Fruit fly (Drosophila melanogaster) whole organism, wandering third instar larva: ENCODE measurements around the gene CG14983.

Experiments
- Abd-B ChIP-seq: fragments of >200 bp; optimal IDR thresholded peaks from 2 replicates; lab custom pipeline; 2017; ENCODE audit warnings: missing biosample characterization, missing genetic modification characterization
- CG32264 ChIP-seq: fragments of 200-800 bp; sonication (Bioruptor generic); optimal IDR thresholded peaks from 2 replicates; lab custom pipeline; 2016; ENCODE audit warnings: missing biosample characterization, missing genetic modification characterization
- CG9705 ChIP-seq: fragments of 200-800 bp; sonication (Bioruptor generic); optimal IDR thresholded peaks from 2 replicates; lab custom pipeline; 2018; ENCODE audit warnings: missing biosample characterization, mild to moderate bottlenecking, missing genetic modification characterization
- Dfd ChIP-seq: fragments of >200 bp; optimal IDR thresholded peaks from 2 replicates; lab custom pipeline; 2017; ENCODE audit warnings: missing biosample characterization, missing genetic modification characterization
- Dif ChIP-seq: fragments of 200-275, 200-300 bp; sonication (Bioruptor generic); optimal IDR thresholded peaks from 2 replicates; lab custom pipeline; 2018; ENCODE audit warnings: missing biosample characterization, missing genetic modification characterization; ENCODE audit not compliant: partially characterized antibody
- GATAd ChIP-seq: sonication (Bioruptor generic); optimal IDR thresholded peaks from 2 replicates; lab custom pipeline; 2016; ENCODE audit warnings: missing biosample characterization, missing genetic modification characterization
- HLH106 ChIP-seq: fragments of 200-800 bp; optimal IDR thresholded peaks from 3 replicates; lab custom pipeline; 2019; ENCODE audit warnings: missing biosample characterization, mild to moderate bottlenecking, missing genetic modification characterization, moderate library complexity
- Hnf4 ChIP-seq: fragments of 200-800 bp; sonication (Bioruptor generic); optimal IDR thresholded peaks from 2 replicates; lab custom pipeline; 2016; ENCODE audit warnings: missing biosample characterization, mild to moderate bottlenecking, missing genetic modification characterization
- Hr78 ChIP-seq: fragments of >200 bp; optimal IDR thresholded peaks from 2 replicates; lab custom pipeline; 2017; ENCODE audit warnings: missing biosample characterization, missing genetic modification characterization
- Hr83 ChIP-seq: fragments of 200-300 bp; sonication (Bioruptor generic); optimal IDR thresholded peaks from 2 replicates; lab custom pipeline; 2016; ENCODE audit warnings: missing biosample characterization, mild to moderate bottlenecking, missing genetic modification characterization, moderate library complexity; ENCODE audit not compliant: poor library complexity, severe bottlenecking
- Jra ChIP-seq: sonication (Bioruptor generic); optimal IDR thresholded peaks from 2 replicates; lab custom pipeline; 2016; ENCODE audit warnings: missing biosample characterization, missing genetic modification characterization
- Mio ChIP-seq: sonication (Bioruptor generic); optimal IDR thresholded peaks from 2 replicates; lab custom pipeline; 2016; ENCODE audit warnings: missing biosample characterization, missing genetic modification characterization
- Myc ChIP-seq: fragments of >200 bp; optimal IDR thresholded peaks from 2 replicates; lab custom pipeline; 2017
- N ChIP-seq: fragments of >200 bp; optimal IDR thresholded peaks from 2 replicates; lab custom pipeline; 2018; ENCODE audit warnings: missing biosample characterization, missing external identifiers, missing genetic modification characterization
- OdsH ChIP-seq: fragments of 200-800 bp; sonication (Bioruptor generic); optimal IDR thresholded peaks from 2 replicates; lab custom pipeline; 2016; ENCODE audit warnings: missing biosample characterization, mild to moderate bottlenecking, missing genetic modification characterization
- Sp1 ChIP-seq: fragments of 200-800 bp; sonication (Bioruptor generic); optimal IDR thresholded peaks from 3 replicates; lab custom pipeline; 2019; ENCODE audit warnings: missing biosample characterization, mild to moderate bottlenecking, missing genetic modification characterization, moderate library complexity
- brk ChIP-seq: fragments of 200-800 bp; sonication (Bioruptor generic); optimal IDR thresholded peaks from 2 replicates; lab custom pipeline; 2016; ENCODE audit warnings: missing biosample characterization, mild to moderate bottlenecking, missing genetic modification characterization
- dl ChIP-seq, 2 experiments: fragments of 175-275, 200-275 bp in 1 of 2; fragments of 200-275 bp in 1 of 2; sonication (Bioruptor generic); optimal IDR thresholded peaks; lab custom pipeline; 2018; ENCODE audit warnings: mild to moderate bottlenecking in 2 of 2, missing biosample characterization in 2 of 2, missing genetic modification characterization in 2 of 2, moderate library complexity in 2 of 2; ENCODE audit not compliant: partially characterized antibody in 2 of 2, insufficient read depth in 1 of 2
- dsf ChIP-seq: sonication (Bioruptor generic); optimal IDR thresholded peaks from 2 replicates; lab custom pipeline; 2016; ENCODE audit warnings: missing biosample characterization, missing genetic modification characterization, borderline replicate concordance
- ey ChIP-seq: fragments of 200-800 bp; sonication (Bioruptor generic); optimal IDR thresholded peaks from 2 replicates; lab custom pipeline; 2016; ENCODE audit warnings: missing biosample characterization, missing genetic modification characterization
- foxo ChIP-seq, 2 experiments: fragments of 200-800 bp; sonication (Bioruptor generic); optimal IDR thresholded peaks; 2 replicates in 1 of 2; 3 replicates in 1 of 2; lab custom pipeline; 2016 to 2017; ENCODE audit warnings: missing biosample characterization in 2 of 2, missing genetic modification characterization in 2 of 2
- h ChIP-seq: fragments of 200-800 bp; sonication (Bioruptor generic); optimal IDR thresholded peaks from 3 replicates; lab custom pipeline; 2016; ENCODE audit warnings: missing biosample characterization, mild to moderate bottlenecking, missing genetic modification characterization
- jim ChIP-seq: fragments of 175-275, 200-325 bp; sonication (Bioruptor generic); optimal IDR thresholded peaks from 2 replicates; lab custom pipeline; 2016; ENCODE audit warnings: missing biosample characterization, mild to moderate bottlenecking, missing genetic modification characterization
- lola ChIP-seq: fragments of >200 bp; optimal IDR thresholded peaks from 2 replicates; lab custom pipeline; 2017; ENCODE audit warnings: missing biosample characterization, missing genetic modification characterization
- pan ChIP-seq: fragments of >200 bp; optimal IDR thresholded peaks from 2 replicates; lab custom pipeline; 2017
- psq ChIP-seq: fragments of 200-800 bp; sonication (Bioruptor generic); optimal IDR thresholded peaks from 3 replicates; lab custom pipeline; 2017; ENCODE audit warnings: missing biosample characterization, mild to moderate bottlenecking, missing genetic modification characterization, moderate library complexity
- rgr ChIP-seq: fragments of 200-800 bp; sonication (Bioruptor generic); optimal IDR thresholded peaks from 3 replicates; lab custom pipeline; 2016; ENCODE audit warnings: missing biosample characterization, mild to moderate bottlenecking, missing genetic modification characterization
- sage ChIP-seq: fragments of 200-800 bp; sonication (Bioruptor generic); optimal IDR thresholded peaks from 2 replicates; lab custom pipeline; 2016; ENCODE audit warnings: missing biosample characterization, mild to moderate bottlenecking, missing genetic modification characterization
- sv ChIP-seq: fragments of 200-800 bp; sonication (Bioruptor generic); optimal IDR thresholded peaks from 3 replicates; lab custom pipeline; 2016; ENCODE audit warnings: missing biosample characterization, missing genetic modification characterization
- tai ChIP-seq: sonication (Bioruptor generic); optimal IDR thresholded peaks from 2 replicates; lab custom pipeline; 2016; ENCODE audit warnings: missing biosample characterization, missing genetic modification characterization
- usp ChIP-seq: fragments of >200 bp; optimal IDR thresholded peaks from 2 replicates; lab custom pipeline; 2017; ENCODE audit warnings: missing biosample characterization, missing genetic modification characterization
- woc ChIP-seq: sonication (Bioruptor generic); optimal IDR thresholded peaks from 2 replicates; lab custom pipeline; 2016; ENCODE audit warnings: missing biosample characterization, mild to moderate bottlenecking, missing genetic modification characterization

Gene CG14983

dm6 chr3L:3937806-3938205 is 11.3 kb downstream of the CG14983 start, which contains the start of gene CG10866:
CG10866 (minus strand) TSS chr3L:3937992.
- TF ChIP-seq h (GFP tag; lab: Kevin White, UChicago) (no peak), foxo (GFP tag; optimal IDR thresholded peaks at IDR 0.05; lab: Kevin White, UChicago) (no peak), dsf (GFP tag; lab: Kevin White, UChicago) (no peak), usp (GFP tag; lab: Kevin White, UChicago) (no peak), Dif (GFP tag; lab: Kevin White, UChicago) (no peak), Myc (lab: Kevin White, UChicago) (no peak), Hnf4 (GFP tag; lab: Kevin White, UChicago) (no peak)

DNA sequence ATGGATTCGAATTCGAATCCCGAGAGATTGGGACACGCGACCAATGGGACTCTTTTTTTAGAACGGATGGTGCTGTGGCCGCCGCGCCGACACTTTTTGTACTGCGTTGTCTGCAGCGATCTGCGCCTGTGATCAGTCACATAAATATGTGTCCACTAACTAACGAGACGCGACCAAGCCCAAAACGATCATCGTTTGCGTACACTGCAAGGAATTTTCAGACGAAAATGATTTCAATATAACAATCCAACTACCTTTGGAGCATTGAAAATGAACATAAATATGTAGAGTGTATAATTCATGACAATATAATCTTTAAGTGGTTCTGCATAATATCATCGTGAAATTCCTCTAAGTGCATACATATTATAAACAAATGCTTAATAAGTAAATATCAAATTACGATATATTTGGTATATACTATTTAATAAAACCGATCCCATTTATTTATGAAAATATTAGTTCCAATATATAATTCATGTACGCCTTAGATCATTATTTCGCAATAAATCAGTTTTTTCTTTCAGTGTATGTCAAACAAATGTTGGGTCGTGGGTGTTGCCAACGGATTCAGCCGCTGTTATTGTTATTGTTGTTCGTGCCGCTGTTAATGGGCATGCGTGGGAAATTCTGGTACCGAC is 13.4 kb downstream of the CG14983 start, which contains the start of gene Eip63F-1:
Gene Eip63F-1 (minus strand): TSS at position 51 of the 641 bp plus-strand sequence.
- no peak for TF ChIP-seq HLH106 (tag; lab: Kevin White, UChicago)
- TF ChIP-seq OdsH (GFP tag; lab: Kevin White, UChicago): peak; percentile 15
- peak; percentile 18 for TF ChIP-seq psq
- no peak for TF ChIP-seq ey (GFP tag; lab: Kevin White, UChicago)
- TF ChIP-seq foxo (GFP tag; optimal IDR thresholded peaks at IDR 0.05; lab: Kevin White, UChicago): peak in 1 of 2 experiments; percentile 35
- TF ChIP-seq rgr (GFP tag; lab: Kevin White, UChicago): peak; percentile 41
- peak; percentile 58 for TF ChIP-seq sv (GFP tag; lab: Kevin White, UChicago)
- peak; percentile 12 for TF ChIP-seq h (GFP tag; lab: Kevin White, UChicago)
- no peak for TF ChIP-seq Mio

- TF ChIP-seq pan (lab: Kevin White, UChicago): no peak
- TF ChIP-seq Hr83 (GFP tag; lab: Kevin White, UChicago): no peak
- no peak for TF ChIP-seq GATAd (GFP tag; lab: Kevin White, UChicago)
- TF ChIP-seq Abd-B (GFP tag; lab: Kevin White, UChicago): no peak
- no peak for TF ChIP-seq h (GFP tag; lab: Kevin White, UChicago)
- no peak for TF ChIP-seq Dfd (GFP tag; lab: Kevin White, UChicago)
- TF ChIP-seq sage (GFP tag; lab: Kevin White, UChicago): no peak
- no peak for TF ChIP-seq brk (GFP tag; lab: Kevin White, UChicago)
- no peak for TF ChIP-seq jim
These were observed 15.0 kb downstream of the CG14983 start for dm6 chr3L:3934110-3934509.

dm6 chr3L:3933599-3933998 is 15.5 kb downstream of the CG14983 start:
- TF ChIP-seq Myc (lab: Kevin White, UChicago) (no peak), dl (GFP tag; optimal IDR thresholded peaks at IDR 0.05; lab: Kevin White, UChicago; ENCODE audit: insufficient read depth in 1 of 2, partially characterized antibody in 2 of 2) (no peak), HLH106 (tag; lab: Kevin White, UChicago) (no peak), woc (GFP tag; lab: Kevin White, UChicago) (no peak), GATAd (GFP tag; lab: Kevin White, UChicago) (no peak), N (GFP tag; lab: Kevin White, UChicago) (no peak), jim (no peak), Hr78 (GFP tag; lab: Kevin White, UChicago) (no peak)

dm6 chr3L:3932742-3933289 is 16.3 kb downstream of the CG14983 start:
- TF ChIP-seq OdsH (GFP tag; lab: Kevin White, UChicago) (no peak), tai (peak; percentile 10)

dm6 chr3L:3931778-3932177 is 17.3 kb downstream of the CG14983 start:
- TF ChIP-seq HLH106 (tag; lab: Kevin White, UChicago): no peak
- TF ChIP-seq CG9705 (GFP tag; lab: Kevin White, UChicago): no peak
- TF ChIP-seq CG32264: no peak
- no peak for TF ChIP-seq Myc (lab: Kevin White, UChicago)
- TF ChIP-seq lola (GFP tag; lab: Kevin White, UChicago): no peak
- TF ChIP-seq OdsH (GFP tag; lab: Kevin White, UChicago): no peak
- TF ChIP-seq dl (GFP tag; optimal IDR thresholded peaks at IDR 0.05; lab: Kevin White, UChicago; ENCODE audit: insufficient read depth in 1 of 2, partially characterized antibody in 2 of 2): no peak
- no peak for TF ChIP-seq h (GFP tag; lab: Kevin White, UChicago)
- no peak for TF ChIP-seq usp (GFP tag; lab: Kevin White, UChicago)
- TF ChIP-seq Abd-B (GFP tag; lab: Kevin White, UChicago): no peak
- no peak for TF ChIP-seq sv (GFP tag; lab: Kevin White, UChicago)
- TF ChIP-seq Jra (GFP tag; lab: Kevin White, UChicago): no peak
- no peak for TF ChIP-seq pan (lab: Kevin White, UChicago)
- no peak for TF ChIP-seq GATAd (GFP tag; lab: Kevin White, UChicago)
- TF ChIP-seq Dfd (GFP tag; lab: Kevin White, UChicago): no peak
- no peak for TF ChIP-seq Dif (GFP tag; lab: Kevin White, UChicago)
- no peak for TF ChIP-seq Sp1 (GFP tag; lab: Kevin White, UChicago)
